Worm (Caenorhabditis elegans) whole organism, L2 larva: Measurements from ENCODE around the gene mcm-10.

Source experiments
- F13H6.1 ChIP-seq: sonication (generic microtip); optimal IDR thresholded peaks from 2 replicates; lab custom pipeline; 2016; ENCODE audit warnings: missing genetic modification characterization, missing compliant biosample characterization
- ZK546.5 ChIP-seq: sonication (generic microtip); optimal IDR thresholded peaks from 2 replicates; lab custom pipeline; 2017; ENCODE audit warnings: missing biosample characterization, missing genetic modification characterization
- aly-2 ChIP-seq: fragments of 150-350 bp; optimal IDR thresholded peaks from 2 replicates; lab custom pipeline; 2014; ENCODE audit warnings: missing biosample characterization, missing genetic modification characterization
- ama-1 ChIP-seq: fragments of 150-350 bp; optimal IDR thresholded peaks from 2 replicates; lab custom pipeline; 2018; ENCODE audit warnings: inconsistent platforms
- ceh-16 ChIP-seq: fragments of 150-350 bp; optimal IDR thresholded peaks from 2 replicates; lab custom pipeline; 2014; ENCODE audit warnings: missing biosample characterization, missing genetic modification characterization
- ceh-82 ChIP-seq: fragments of 150-350 bp; optimal IDR thresholded peaks from 2 replicates; lab custom pipeline; 2014; ENCODE audit warnings: missing biosample characterization, missing genetic modification characterization
- crh-2 ChIP-seq: sonication (generic microtip); optimal IDR thresholded peaks from 2 replicates; lab custom pipeline; 2017; ENCODE audit warnings: missing biosample characterization, missing genetic modification characterization
- dmd-4 ChIP-seq: sonication (generic microtip); optimal IDR thresholded peaks from 2 replicates; lab custom pipeline; 2017; ENCODE audit warnings: missing biosample characterization, missing genetic modification characterization
- egl-27 ChIP-seq: sonication (generic microtip); optimal IDR thresholded peaks from 3 replicates; lab custom pipeline; 2017; ENCODE audit warnings: missing biosample characterization, missing genetic modification reagents, missing genetic modification characterization
- fos-1 ChIP-seq: fragments of 150-350 bp; optimal IDR thresholded peaks from 2 replicates; lab custom pipeline; 2014; ENCODE audit warnings: missing biosample characterization, missing genetic modification characterization
- gmeb-1 ChIP-seq: fragments of 150-350 bp; optimal IDR thresholded peaks from 2 replicates; lab custom pipeline; 2014; ENCODE audit warnings: missing biosample characterization, missing genetic modification characterization
- lin-13 ChIP-seq: fragments of 150-350 bp; optimal IDR thresholded peaks from 2 replicates; lab custom pipeline; 2014; ENCODE audit warnings: missing biosample characterization, missing genetic modification reagents, missing genetic modification characterization
- lin-39 ChIP-seq: fragments of 150-350 bp; optimal IDR thresholded peaks from 2 replicates; lab custom pipeline; 2014; ENCODE audit warnings: missing biosample characterization, missing genetic modification reagents, missing genetic modification characterization
- mbf-1 ChIP-seq: sonication (generic microtip); optimal IDR thresholded peaks from 2 replicates; lab custom pipeline; 2017; ENCODE audit warnings: missing biosample characterization, missing genetic modification characterization
- nhr-11 ChIP-seq: fragments of 150-350 bp; optimal IDR thresholded peaks from 2 replicates; lab custom pipeline; 2014; ENCODE audit warnings: missing biosample characterization, missing genetic modification characterization
- nhr-12 ChIP-seq: fragments of 150-350 bp; optimal IDR thresholded peaks from 2 replicates; lab custom pipeline; 2014; ENCODE audit warnings: missing biosample characterization, missing genetic modification characterization
- nhr-129 ChIP-seq: fragments of 150-350 bp; optimal IDR thresholded peaks from 2 replicates; lab custom pipeline; 2014; ENCODE audit warnings: missing biosample characterization, missing genetic modification characterization
- nhr-21 ChIP-seq: fragments of 150-350 bp; optimal IDR thresholded peaks from 2 replicates; lab custom pipeline; 2014; ENCODE audit warnings: missing biosample characterization, missing genetic modification characterization
- nhr-25 ChIP-seq: fragments of 150-350 bp; sonication (generic microtip); optimal IDR thresholded peaks from 3 replicates; lab custom pipeline; 2014; ENCODE audit warnings: missing biosample characterization, missing genetic modification characterization
- nhr-6 ChIP-seq: fragments of 150-350 bp; optimal IDR thresholded peaks from 2 replicates; lab custom pipeline; 2014; ENCODE audit warnings: missing biosample characterization, missing genetic modification characterization
- peb-1 ChIP-seq: fragments of 150-350 bp; optimal IDR thresholded peaks from 2 replicates; lab custom pipeline; 2014; ENCODE audit warnings: missing biosample characterization, missing genetic modification characterization
- sem-4 ChIP-seq: fragments of 150-350 bp; optimal IDR thresholded peaks from 2 replicates; lab custom pipeline; 2014; ENCODE audit warnings: missing biosample characterization, missing genetic modification reagents, missing genetic modification characterization
- sma-9 ChIP-seq, 2 experiments: fragments of 150-350 bp in 1 of 2; sonication (generic microtip) in 1 of 2; optimal IDR thresholded peaks; 2 replicates each; lab custom pipeline; 2014 to 2016; ENCODE audit warnings: missing genetic modification characterization in 2 of 2, mild to moderate bottlenecking in 1 of 2, missing biosample characterization in 1 of 2, missing compliant biosample characterization in 1 of 2, missing genetic modification reagents in 1 of 2, moderate library complexity in 1 of 2
- snpc-4 ChIP-seq: fragments of 150-350 bp; optimal IDR thresholded peaks from 2 replicates; lab custom pipeline; 2014; ENCODE audit warnings: missing biosample characterization, missing genetic modification characterization
- unc-55 ChIP-seq: fragments of 150-350 bp; sonication (generic microtip); optimal IDR thresholded peaks from 3 replicates; lab custom pipeline; 2014; ENCODE audit warnings: missing biosample characterization, missing genetic modification reagents, missing genetic modification characterization
- unc-62 ChIP-seq: fragments of 150-350 bp; optimal IDR thresholded peaks from 2 replicates; lab custom pipeline; 2014; ENCODE audit warnings: missing biosample characterization, missing genetic modification reagents, missing genetic modification characterization
- zag-1 ChIP-seq: fragments of 150-350 bp; optimal IDR thresholded peaks from 2 replicates; lab custom pipeline; 2014; ENCODE audit warnings: missing biosample characterization, missing genetic modification characterization
- ztf-1 ChIP-seq: fragments of 200-800 bp; sonication (Bioruptor generic); conservative IDR thresholded peaks from 2 replicates; pipeline ENCODE4 v1.3.6; 2022; ENCODE audit warnings: missing genetic modification characterization, missing compliant biosample characterization
- ztf-11 ChIP-seq: sonication (generic microtip); optimal IDR thresholded peaks from 2 replicates; lab custom pipeline; 2017; ENCODE audit warnings: missing biosample characterization, missing genetic modification characterization

The mcm-10 gene

DNA sequence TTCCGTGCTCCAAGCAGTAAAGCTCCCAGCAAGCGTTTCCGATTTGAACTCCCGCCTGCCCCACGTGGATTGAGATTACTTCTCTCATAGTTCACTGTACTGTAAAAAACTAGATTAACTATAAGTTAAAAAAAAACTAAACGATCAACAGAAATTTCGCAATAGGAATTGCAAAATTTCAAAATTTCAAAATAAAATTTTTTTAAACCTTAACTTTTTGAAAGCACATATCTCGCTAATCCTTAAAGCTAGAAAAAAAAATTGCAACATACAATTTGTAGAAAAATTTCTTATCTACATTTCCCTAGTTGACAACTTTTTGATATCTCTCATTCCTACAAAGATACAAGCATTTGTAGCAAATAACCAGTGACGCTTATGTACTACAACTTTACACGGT lies 54.3 kb downstream of the mcm-10 start, which contains the start of gene tba-7:
tba-7 (minus strand) TSS at position 101 of the 400 bp plus-strand sequence.
- TF ChIP-seq unc-62 (GFP tag; lab: Kevin White, UChicago) (no peak), nhr-21 (no peak), ztf-11 (no peak), aly-2 (no peak), unc-55 (GFP tag; lab: Kevin White, UChicago) (no peak), ZK546.5 (tag; lab: Kevin White, UChicago) (no peak), sma-9 (GFP tag; optimal IDR thresholded peaks at IDR 0.05; lab: Kevin White, UChicago) (no peak), sma-9 (tag; optimal IDR thresholded peaks at IDR 0.05; lab: Kevin White, UChicago) (no peak), ceh-16 (tag; lab: Kevin White, UChicago) (no peak), dmd-4 (no peak), nhr-12 (tag; lab: Kevin White, UChicago) (no peak), nhr-129 (tag; lab: Kevin White, UChicago) (no peak)

DNA sequence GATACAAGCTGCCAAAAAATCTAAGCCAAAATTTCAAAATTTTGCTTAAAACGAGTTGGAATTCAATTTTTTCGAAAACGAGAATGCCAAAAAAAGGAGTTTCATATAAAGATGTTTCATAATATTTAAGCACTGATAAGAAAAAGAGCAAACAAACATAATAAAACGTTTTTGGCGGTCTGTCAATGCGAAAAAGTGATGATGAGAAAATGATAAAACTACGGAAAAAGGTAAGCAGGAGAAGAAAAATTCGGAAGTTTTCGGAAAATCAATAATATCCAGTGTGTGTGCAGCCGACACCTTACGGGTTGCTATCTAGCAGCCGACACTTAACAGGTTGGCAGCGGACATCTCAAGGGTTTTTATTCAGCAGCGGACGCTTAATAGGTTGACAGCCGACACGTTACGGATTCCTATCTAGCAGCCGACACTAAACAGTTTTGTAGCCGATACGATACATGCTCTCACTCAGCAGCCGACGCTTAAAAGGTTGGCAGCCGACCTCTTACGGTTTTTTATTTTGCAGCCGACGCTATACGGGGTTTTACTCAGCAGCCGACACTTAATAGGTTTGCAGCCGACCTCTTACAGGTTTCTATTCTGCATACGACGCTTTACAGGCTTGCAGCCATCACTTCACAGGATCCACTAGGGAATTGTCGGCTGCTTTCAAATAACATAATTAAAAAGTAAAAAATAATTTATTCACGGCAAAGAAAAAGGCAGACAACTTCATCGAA lies 55.0 kb downstream of the mcm-10 start:
- TF ChIP-seq nhr-11 (tag; lab: Kevin White, UChicago) (no peak), fos-1 (peak; percentile 73), zag-1 (tag; lab: Kevin White, UChicago) (no peak), sma-9 (GFP tag; optimal IDR thresholded peaks at IDR 0.05; lab: Kevin White, UChicago) (no peak), sma-9 (tag; optimal IDR thresholded peaks at IDR 0.05; lab: Kevin White, UChicago) (no peak), peb-1 (tag; lab: Kevin White, UChicago) (no peak), ztf-1 (no peak), nhr-25 (no peak), ceh-16 (tag; lab: Kevin White, UChicago) (no peak), sem-4 (tag; lab: Kevin White, UChicago) (no peak), crh-2 (tag; lab: Kevin White, UChicago) (no peak), mbf-1 (no peak), gmeb-1 (tag; lab: Kevin White, UChicago) (no peak), ama-1 (no peak), lin-39 (tag; lab: Kevin White, UChicago) (no peak), F13H6.1 (tag; lab: Kevin White, UChicago) (no peak), nhr-6 (tag; lab: Kevin White, UChicago) (no peak), snpc-4 (tag; lab: Kevin White, UChicago) (peak; percentile 69), lin-13 (GFP tag; lab: Kevin White, UChicago) (peak; percentile 16), egl-27 (tag; lab: Kevin White, UChicago) (no peak), ceh-82 (tag; lab: Kevin White, UChicago) (no peak)
